Worm (Caenorhabditis elegans): ENCODE results near the gene ZK673.6.

ce11 chrII:10443898-10444297 lies 20.2 kb downstream of the ZK673.6 start:
- TF ChIP-seq cog-1 (tag; optimal IDR thresholded peaks at IDR 0.05) (no peak), tab-1 (GFP tag; IDR thresholded peaks at IDR 0.05) (no peak), klf-2 (GFP tag; conservative IDR thresholded peaks at IDR 0.05) (no peak), ref-1 (GFP tag; conservative IDR thresholded peaks at IDR 0.05) (no peak), flt-1 (GFP tag; IDR thresholded peaks at IDR 0.05) (no peak), med-1 (GFP tag; optimal IDR thresholded peaks at IDR 0.05; ENCODE audit: insufficient read depth) (no peak)
